Worm (Caenorhabditis elegans): ENCODE data around the gene fbxb-85.
"Not testable (repeated sequence)": the region's sequence is repeated elsewhere in the genome, so short reads cannot be mapped to it uniquely, and the experiment has no call there.

DNA sequence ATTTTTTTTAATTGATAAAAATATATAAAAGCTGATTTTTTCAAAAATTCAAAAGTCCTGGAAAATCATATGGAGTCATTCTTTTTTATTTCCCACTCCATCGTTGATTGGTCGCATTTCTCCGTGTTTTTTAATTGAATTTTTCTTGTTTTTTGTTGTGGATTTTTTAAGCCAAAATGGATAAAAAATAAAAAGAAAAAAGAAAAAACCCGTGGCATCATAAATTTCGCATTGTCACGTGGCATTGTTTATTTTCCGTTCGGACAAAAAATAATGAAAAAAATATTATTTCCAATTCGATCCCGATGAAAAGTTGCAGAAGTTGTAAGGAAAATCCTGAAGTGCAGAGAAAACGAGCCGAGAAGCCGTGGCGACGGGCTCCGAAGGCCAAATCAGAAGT is 43.1 kb downstream of the fbxb-85 start, which contains the start of gene klp-7:
- TF ChIP-seq F13C5.2 (tag; optimal IDR thresholded peaks at IDR 0.05); ceh-13 (GFP tag; optimal IDR thresholded peaks at IDR 0.05); hmbx-1 (tag; optimal IDR thresholded peaks at IDR 0.05); ets-7 (tag; optimal IDR thresholded peaks at IDR 0.05); flt-1 (GFP tag; IDR thresholded peaks at IDR 0.05); hnd-1 (tag; optimal IDR thresholded peaks at IDR 0.05); aly-1 (tag; optimal IDR thresholded peaks at IDR 0.05); scrt-1 (GFP tag; IDR thresholded peaks at IDR 0.05); sea-1 (GFP tag; conservative IDR thresholded peaks at IDR 0.05); ama-1 (optimal IDR thresholded peaks at IDR 0.05): not testable (repeated sequence)

Data from whole organism, early embryonic.